Fruit fly (Drosophila melanogaster): ENCODE results near the gene CG4022.

The CG4022 gene

DNA sequence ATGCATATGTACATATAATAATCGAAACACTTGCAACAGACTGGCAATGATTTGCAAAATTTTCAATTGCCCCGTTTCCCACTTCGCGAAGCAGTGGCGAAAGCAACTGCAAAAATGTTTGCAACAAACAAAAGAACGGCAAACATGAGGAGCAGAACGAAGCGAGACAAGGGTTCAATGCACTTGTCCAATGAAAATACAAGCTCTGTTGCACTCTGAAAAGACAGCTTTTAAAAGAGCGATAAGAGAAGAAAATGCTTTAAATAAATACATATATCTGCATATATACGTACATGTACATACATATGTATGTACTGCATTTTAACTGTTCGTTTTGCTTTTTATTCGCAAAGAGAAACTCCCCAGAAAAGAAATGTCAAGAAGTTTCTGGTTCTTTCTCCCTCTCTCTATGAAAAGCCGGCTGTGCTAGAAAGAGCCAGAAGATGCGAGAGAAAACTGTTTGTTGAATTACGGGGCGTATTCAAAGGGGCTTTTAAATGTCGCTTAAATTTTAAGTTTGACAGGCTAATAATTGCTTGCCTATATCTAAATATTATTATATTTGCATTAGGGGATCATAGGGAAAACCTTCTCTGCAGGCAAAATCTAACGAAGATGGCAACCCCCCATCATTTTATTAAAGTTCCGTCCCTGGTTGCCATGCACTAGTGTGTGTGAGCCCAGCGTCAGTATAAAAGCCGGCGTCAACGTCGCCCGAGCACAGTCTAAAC is 27.1 kb downstream of the CG4022 start, which contains the start of gene Hsp27 (continued):
- TF ChIP-seq nerfin-2 (GFP tag; IDR thresholded peaks at IDR 0.05; ENCODE audit: partially characterized antibody): peak; percentile 48; the same call in 1 of the 2 replicates
- TF ChIP-seq Tbp (GFP tag; optimal IDR thresholded peaks at IDR 0.05): no peak
- peak in 1 of 2 experiments; percentile 92 for TF ChIP-seq Hr78 (GFP tag; optimal IDR thresholded peaks at IDR 0.05)
- TF ChIP-seq Antp (GFP tag; optimal IDR thresholded peaks at IDR 0.05): peak; percentile 93
- no peak for TF ChIP-seq zen2 (GFP tag; IDR thresholded peaks at IDR 0.05; ENCODE audit: partially characterized antibody)
- peak; percentile 65 for TF ChIP-seq CG1832 (GFP tag; optimal IDR thresholded peaks at IDR 0.05)
- peak; percentile 98 for TF ChIP-seq Asciz (GFP tag; optimal IDR thresholded peaks at IDR 0.05)
- peak; percentile 80 for TF ChIP-seq CG3995 (GFP tag; optimal IDR thresholded peaks at IDR 0.05)
- TF ChIP-seq Side (GFP tag; optimal IDR thresholded peaks at IDR 0.05): peak; percentile 95
- no peak for TF ChIP-seq chinmo (GFP tag; IDR thresholded peaks at IDR 0.05; ENCODE audit: partially characterized antibody)
- peak; percentile 70 for TF ChIP-seq Sry-β (GFP tag; optimal IDR thresholded peaks at IDR 0.05)
- peak; percentile 92 for TF ChIP-seq crc (GFP tag; optimal IDR thresholded peaks at IDR 0.05)
- peak; percentile 97 for TF ChIP-seq CG32767 (GFP tag; IDR thresholded peaks at IDR 0.05)
- TF ChIP-seq E2f1 (GFP tag; IDR thresholded peaks at IDR 0.05): peak; percentile 99
- peak; percentile 95 for TF ChIP-seq CG3065 (GFP tag; optimal IDR thresholded peaks at IDR 0.05)
- TF ChIP-seq CG8290 (GFP tag; optimal IDR thresholded peaks at IDR 0.05): peak; percentile 95
- TF ChIP-seq CG8290 (tag; optimal IDR thresholded peaks at IDR 0.05): peak in 1 of 2 experiments; percentile 66
- peak; percentile 97 for TF ChIP-seq CG8388 (GFP tag; optimal IDR thresholded peaks at IDR 0.05)
- TF ChIP-seq aop (GFP tag; IDR thresholded peaks at IDR 0.05): peak; percentile 90
- TF ChIP-seq mam (GFP tag; optimal IDR thresholded peaks at IDR 0.05): peak; percentile 97
- peak; percentile 94 for TF ChIP-seq pum (GFP tag; optimal IDR thresholded peaks at IDR 0.05)
- peak; percentile 89 for TF ChIP-seq CG18011 (GFP tag; optimal IDR thresholded peaks at IDR 0.05)
- TF ChIP-seq CG7556 (GFP tag; optimal IDR thresholded peaks at IDR 0.05): peak; percentile 98
- TF ChIP-seq CG1603 (tag; optimal IDR thresholded peaks at IDR 0.05): peak; percentile 96
- TF ChIP-seq bowl (GFP tag; IDR thresholded peaks at IDR 0.05): peak; percentile 92
- TF ChIP-seq repo (GFP tag; optimal IDR thresholded peaks at IDR 0.05): peak; percentile 89
- peak; percentile 99 for TF ChIP-seq CG2712 (tag; optimal IDR thresholded peaks at IDR 0.05)
- no peak for TF ChIP-seq eve (GFP tag; optimal IDR thresholded peaks at IDR 0.05)
- peak; percentile 97 for TF ChIP-seq CG12071 (GFP tag; optimal IDR thresholded peaks at IDR 0.05)
- peak; percentile 95 for TF ChIP-seq cas (GFP tag; IDR thresholded peaks at IDR 0.05)
- peak; percentile 99 for TF ChIP-seq CG7839 (tag; optimal IDR thresholded peaks at IDR 0.05)
- TF ChIP-seq pros (GFP tag; optimal IDR thresholded peaks at IDR 0.05): no peak
- peak; percentile 91 to 97 for TF ChIP-seq Hr51 (GFP tag; optimal IDR thresholded peaks at IDR 0.05)
- TF ChIP-seq scrt (GFP tag; optimal IDR thresholded peaks at IDR 0.05): peak; percentile 95
- peak; percentile 92 for TF ChIP-seq eyg (GFP tag; optimal IDR thresholded peaks at IDR 0.05)
- peak; percentile 96 for TF ChIP-seq CG9215 (GFP tag; IDR thresholded peaks at IDR 0.05)
- TF ChIP-seq CG13296 (GFP tag; optimal IDR thresholded peaks at IDR 0.05): peak; percentile 95
- peak; percentile 88 for TF ChIP-seq Fer2 (tag; optimal IDR thresholded peaks at IDR 0.05)
- TF ChIP-seq Hey (tag; optimal IDR thresholded peaks at IDR 0.05): peak; percentile 56
- peak; percentile 69 for TF ChIP-seq CG3163 (GFP tag; optimal IDR thresholded peaks at IDR 0.05)
- TF ChIP-seq fu2 (GFP tag; optimal IDR thresholded peaks at IDR 0.05): peak; percentile 75
- peak in 1 of 2 experiments; percentile 50 for TF ChIP-seq tll (GFP tag; optimal IDR thresholded peaks at IDR 0.05)
- TF ChIP-seq HLH3B (GFP tag; IDR thresholded peaks at IDR 0.05): peak; percentile 99
- TF ChIP-seq Nf-YB (GFP tag; optimal IDR thresholded peaks at IDR 0.05): peak; percentile 86
- peak in 1 of 2 experiments; percentile 97 for TF ChIP-seq Eip74EF (GFP tag; optimal IDR thresholded peaks at IDR 0.05)
- TF ChIP-seq CTCF (GFP tag; optimal IDR thresholded peaks at IDR 0.05): peak; percentile 71
- peak; percentile 96 for TF ChIP-seq gsb (GFP tag; IDR thresholded peaks at IDR 0.05)
- TF ChIP-seq CG34224 (GFP tag; IDR thresholded peaks at IDR 0.05; ENCODE audit: partially characterized antibody): peak; percentile 31; the same call in 1 of the 3 replicates
- TF ChIP-seq zfh1 (GFP tag; IDR thresholded peaks at IDR 0.05): peak; percentile 99

Data from whole organism, embryonic.